Worm (Caenorhabditis elegans) whole organism, midembryonic: Measurements from ENCODE around the gene twk-46.

ENCODE experiments used
- T22C8.4 ChIP-seq: fragments of 200-800 bp; sonication (Bioruptor generic); IDR thresholded peaks from 2 replicates; pipeline ENCODE4 v1.3.6; 2022; ENCODE audit warnings: missing genetic modification characterization, missing compliant biosample characterization
- cog-1 ChIP-seq: sonication (generic microtip); optimal IDR thresholded peaks from 2 replicates; lab custom pipeline; 2016; ENCODE audit warnings: missing genetic modification characterization, missing compliant biosample characterization
- flt-1 ChIP-seq: fragments of 200-800 bp; sonication (Bioruptor generic); IDR thresholded peaks from 2 replicates; pipeline ENCODE4 v1.3.6; 2022; ENCODE audit warnings: missing genetic modification characterization, missing compliant biosample characterization
- klf-2 ChIP-seq: fragments of 200-800 bp; sonication (Bioruptor generic); conservative IDR thresholded peaks from 2 replicates; pipeline ENCODE4 v1.3.6; 2022; ENCODE audit warnings: missing genetic modification reagents, missing genetic modification characterization, missing compliant biosample characterization
- med-1 ChIP-seq: sonication (generic microtip); optimal IDR thresholded peaks from 2 replicates; lab custom pipeline; 2017; ENCODE audit warnings: missing genetic modification characterization, mild to moderate bottlenecking, missing compliant biosample characterization, antibody characterized with exemption, missing genetic modification reagents; ENCODE audit not compliant: insufficient read depth
- ref-1 ChIP-seq: fragments of 200-800 bp; sonication (Bioruptor generic); conservative IDR thresholded peaks from 2 replicates; pipeline ENCODE4 v1.3.6; 2022; ENCODE audit warnings: missing genetic modification reagents, missing genetic modification characterization, missing compliant biosample characterization
- tab-1 ChIP-seq: fragments of 200-800 bp; sonication (Bioruptor generic); IDR thresholded peaks from 2 replicates; pipeline ENCODE4 v1.3.6; 2022; ENCODE audit warnings: missing genetic modification characterization, missing compliant biosample characterization
- ztf-23 ChIP-seq: fragments of 200-800 bp; sonication (Bioruptor generic); IDR thresholded peaks from 2 replicates; pipeline ENCODE4 v1.3.6; 2022; ENCODE audit warnings: missing genetic modification reagents, missing genetic modification characterization, missing compliant biosample characterization
- ztf-29 ChIP-seq: fragments of 200-800 bp; sonication (Bioruptor generic); IDR thresholded peaks from 2 replicates; pipeline ENCODE4 v1.3.6; 2022; ENCODE audit warnings: missing genetic modification reagents, missing genetic modification characterization, missing compliant biosample characterization

DNA sequence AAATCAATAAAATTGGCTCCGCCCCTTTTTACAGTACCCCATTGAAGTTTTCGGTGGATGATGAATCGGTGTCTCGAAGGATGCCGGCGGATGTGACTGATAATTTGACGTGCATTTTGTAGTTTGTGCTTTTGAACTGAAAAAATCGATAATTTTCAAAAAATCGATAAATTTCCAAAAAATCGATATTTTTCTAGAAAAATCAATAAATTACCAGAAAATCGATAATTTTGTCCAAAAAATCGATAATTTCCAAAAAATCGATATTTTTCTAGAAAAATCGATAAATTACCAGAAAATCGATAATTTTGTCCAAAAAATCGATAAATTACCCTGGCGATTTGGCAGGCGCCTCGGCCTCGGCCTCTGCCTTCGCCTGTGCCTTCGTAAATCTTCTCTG, 39.5 kb downstream of the twk-46 start:
- TF ChIP-seq T22C8.4 (peak; percentile 98), cog-1 (tag; lab: Kevin White, UChicago) (no peak), tab-1 (GFP tag; lab: Robert Waterston, UW) (no peak), ref-1 (GFP tag; lab: Robert Waterston, UW) (no peak), ztf-23 (GFP tag; lab: Robert Waterston, UW) (no peak), flt-1 (GFP tag; lab: Robert Waterston, UW) (no peak), med-1 (no peak), ztf-29 (GFP tag; lab: Robert Waterston, UW) (no peak), klf-2 (GFP tag; lab: Robert Waterston, UW) (no peak)
